Fruit fly (Drosophila melanogaster) whole organism, prepupa: ENCODE results near the gene nub.

Experiments used
- CG6163 ChIP-seq: fragments of 200-800 bp; sonication (Bioruptor generic); IDR thresholded peaks from 3 replicates; pipeline ENCODE4 v1.3.6; 2022; ENCODE audit warnings: missing biosample characterization, missing genetic modification characterization
- Eip78C ChIP-seq: fragments of 200-800 bp; sonication (Bioruptor generic); peaks from one replicate; lab custom pipeline; 2016; ENCODE audit warnings: missing biosample characterization, missing genetic modification characterization
- Smox ChIP-seq: fragments of 200-800 bp; sonication (Bioruptor generic); optimal IDR thresholded peaks from 3 replicates; lab custom pipeline; 2016; ENCODE audit warnings: missing biosample characterization, missing genetic modification characterization
- Sox102F ChIP-seq: fragments of 200-800 bp; sonication (Bioruptor generic); optimal IDR thresholded peaks from 2 replicates; lab custom pipeline; 2016; ENCODE audit warnings: missing biosample characterization, mild to moderate bottlenecking, missing genetic modification characterization
- cyc ChIP-seq: fragments of 200-800 bp; sonication (Bioruptor generic); optimal IDR thresholded peaks from 3 replicates; lab custom pipeline; 2016; ENCODE audit warnings: missing biosample characterization, missing genetic modification characterization
- fd59A ChIP-seq: fragments of 200-800 bp; sonication (Bioruptor generic); optimal IDR thresholded peaks from 2 replicates; lab custom pipeline; 2017; ENCODE audit warnings: missing biosample characterization, mild to moderate bottlenecking, missing genetic modification characterization, missing genetic modification reagents
- fkh ChIP-seq: fragments of 200-800 bp; sonication (Bioruptor generic); optimal IDR thresholded peaks from 3 replicates; lab custom pipeline; 2017; ENCODE audit warnings: missing biosample characterization, mild to moderate bottlenecking, missing genetic modification characterization, moderate library complexity
- topi ChIP-seq: fragments of 200-800 bp; sonication (Bioruptor generic); optimal IDR thresholded peaks from 3 replicates; lab custom pipeline; 2016; ENCODE audit warnings: missing biosample characterization, missing genetic modification characterization

DNA sequence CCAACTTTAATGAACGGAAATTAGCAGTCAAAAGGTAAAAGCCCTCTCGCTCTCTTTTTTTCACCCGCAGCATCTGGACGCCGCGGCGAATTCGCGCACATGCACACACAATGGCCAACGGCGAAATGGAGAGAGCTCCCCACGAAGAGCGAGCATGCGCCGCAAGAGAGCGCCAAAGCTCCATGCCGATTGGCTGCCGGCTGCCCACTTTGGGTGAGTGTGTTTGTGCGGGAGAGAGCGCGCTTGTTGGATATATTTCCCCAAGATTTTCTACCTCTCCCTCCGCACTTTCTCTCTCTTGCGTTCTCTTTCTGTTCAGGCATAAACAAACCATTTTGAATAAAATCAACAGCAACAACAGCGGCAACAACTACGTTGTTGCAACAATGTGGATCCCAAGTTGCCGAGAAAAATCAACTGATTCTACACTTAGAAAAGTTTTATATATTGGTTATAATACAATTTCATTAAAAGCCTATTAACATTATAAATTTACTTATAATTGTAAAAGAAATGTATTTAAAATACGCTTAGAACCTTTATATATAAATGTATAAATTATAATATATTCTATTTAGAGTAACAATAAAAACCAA lies 68.4 kb downstream of the nub start:
- peak; percentile 76 for TF ChIP-seq Eip78C (GFP tag; lab: Kevin White, UChicago)
- TF ChIP-seq topi (GFP tag; lab: Kevin White, UChicago): no peak
- TF ChIP-seq Smox (GFP tag; lab: Kevin White, UChicago): no peak
- no peak for TF ChIP-seq fkh (GFP tag; lab: Kevin White, UChicago)
- no peak for TF ChIP-seq Sox102F
- no peak for TF ChIP-seq cyc (GFP tag; lab: Kevin White, UChicago)
- peak; percentile 27; the same call in 1 of the 3 replicates for TF ChIP-seq CG6163 (GFP tag; lab: Robert Waterston, UW)
- no peak for TF ChIP-seq fd59A
